Worm (Caenorhabditis elegans): Measurements from ENCODE around the gene cysl-1.

cysl-1 gene

DNA sequence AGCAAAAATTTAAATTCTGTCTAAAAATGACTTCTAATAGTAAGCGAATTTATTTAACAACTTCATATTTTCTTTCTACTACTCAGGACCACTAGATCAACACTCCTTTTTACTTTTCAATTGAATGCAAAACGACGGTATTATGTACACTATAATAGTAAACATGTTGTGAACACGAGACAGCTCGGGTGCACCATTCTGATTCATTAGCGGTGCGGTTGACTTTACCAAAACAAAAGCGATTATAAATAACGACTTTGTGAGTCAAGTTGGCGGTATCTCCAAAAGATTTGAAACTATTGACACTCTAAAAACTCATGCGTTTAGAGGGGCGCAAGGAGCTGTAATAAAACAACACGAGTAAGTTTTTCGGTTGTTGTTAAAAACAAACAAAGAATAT is 13.8 kb downstream of the cysl-1 start:
- TF ChIP-seq egl-27 (tag; optimal IDR thresholded peaks at IDR 0.05) (no peak), ama-1 (optimal IDR thresholded peaks at IDR 0.05) (no peak), fos-1 (tag; optimal IDR thresholded peaks at IDR 0.05) (no peak), skn-1 (tag; optimal IDR thresholded peaks at IDR 0.05) (no peak), elt-2 (tag; optimal IDR thresholded peaks at IDR 0.05) (no peak), sup-37 (GFP tag; optimal IDR thresholded peaks at IDR 0.05) (no peak), nhr-20 (tag; optimal IDR thresholded peaks at IDR 0.05) (no peak), tbx-2 (tag; optimal IDR thresholded peaks at IDR 0.05) (no peak)

DNA sequence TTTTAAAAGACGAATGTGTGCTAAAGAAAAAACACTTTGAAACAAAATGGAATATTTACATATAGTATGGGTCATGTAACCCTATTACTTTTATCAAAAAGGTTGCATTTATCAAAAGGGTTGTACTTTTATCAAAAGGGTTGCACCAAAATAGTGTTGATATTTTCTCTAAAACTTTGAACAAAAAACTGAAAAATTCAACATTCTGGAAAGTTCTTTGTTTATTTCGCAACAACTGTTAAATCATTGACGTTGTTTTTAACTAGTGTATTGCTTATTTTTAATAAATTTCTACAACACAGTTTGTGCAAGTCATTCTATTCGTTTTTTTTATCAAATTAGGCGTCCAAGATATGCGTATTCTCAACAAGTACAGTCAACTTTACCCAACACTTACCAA is 15.8 kb downstream of the cysl-1 start, which contains the start of the genes C17G1.5 and C17G1.14:
TSS of gene C17G1.5 (plus strand) at position 266 of the 400 bp plus-strand sequence.
TSS of gene C17G1.14 (plus strand) at position 277 of the 400 bp plus-strand sequence.
- TF ChIP-seq ceh-82 (tag; optimal IDR thresholded peaks at IDR 0.05) (no peak), lin-13 (GFP tag; optimal IDR thresholded peaks at IDR 0.05) (no peak), rnt-1 (tag; optimal IDR thresholded peaks at IDR 0.05) (no peak), aha-1 (tag; optimal IDR thresholded peaks at IDR 0.05) (no peak), sox-4 (tag; optimal IDR thresholded peaks at IDR 0.05) (no peak), snpc-4 (tag; optimal IDR thresholded peaks at IDR 0.05) (no peak), egl-13 (tag; optimal IDR thresholded peaks at IDR 0.05) (no peak), irx-1 (tag; optimal IDR thresholded peaks at IDR 0.05) (no peak), hlh-17 (GFP tag; optimal IDR thresholded peaks at IDR 0.05; ENCODE audit: borderline replicate concordance) (no peak), ceh-8 (GFP tag; optimal IDR thresholded peaks at IDR 0.05) (no peak), nhr-47 (tag; optimal IDR thresholded peaks at IDR 0.05) (no peak), fkh-8 (tag; optimal IDR thresholded peaks at IDR 0.05) (no peak), mep-1 (tag; optimal IDR thresholded peaks at IDR 0.05) (no peak), lir-3 (tag; optimal IDR thresholded peaks at IDR 0.05; ENCODE audit: poor library complexity) (no peak), elt-3 (tag; optimal IDR thresholded peaks at IDR 0.05) (no peak), swsn-7 (tag; optimal IDR thresholded peaks at IDR 0.05) (no peak)

DNA sequence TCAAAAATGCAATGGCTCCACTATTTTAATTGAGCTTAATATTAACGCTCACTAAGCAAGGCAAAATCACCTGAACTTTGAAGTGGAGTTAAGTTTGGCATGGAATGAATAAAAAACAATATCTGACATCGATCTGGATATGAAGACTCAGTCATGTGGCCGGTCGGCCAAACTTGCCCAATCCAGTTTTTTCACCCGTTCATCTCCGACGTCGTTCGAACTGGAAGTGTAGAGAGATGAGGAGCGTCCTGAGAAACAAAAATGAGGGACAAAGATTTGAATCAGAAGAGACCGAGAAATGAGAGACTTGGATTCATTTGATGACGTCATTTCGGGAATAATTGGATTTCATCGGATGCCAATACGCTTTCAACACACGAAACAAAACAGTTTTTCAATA is 16.2 kb downstream of the cysl-1 start:
- TF ChIP-seq efl-3 (GFP tag; optimal IDR thresholded peaks at IDR 0.05) (no peak), efl-1 (optimal IDR thresholded peaks at IDR 0.05) (no peak), efl-1 (GFP tag; optimal IDR thresholded peaks at IDR 0.05 in 1 of 2) (peak in 1 of 2 experiments; percentile 23), aly-2 (tag; optimal IDR thresholded peaks at IDR 0.05) (no peak), jun-1 (tag; optimal IDR thresholded peaks at IDR 0.05) (peak; percentile 9), ces-1 (GFP tag; optimal IDR thresholded peaks at IDR 0.05) (no peak), ztf-4 (tag; optimal IDR thresholded peaks at IDR 0.05) (peak; percentile 5), blmp-1 (tag; optimal IDR thresholded peaks at IDR 0.05) (peak; percentile 56), fkh-8 (tag; optimal IDR thresholded peaks at IDR 0.05) (no peak)

ce11 chrX:9934009-9934323 is 20.4 kb downstream of the cysl-1 start:
- TF ChIP-seq elt-2 (tag; optimal IDR thresholded peaks at IDR 0.05) (peak; percentile 31), swsn-7 (tag; optimal IDR thresholded peaks at IDR 0.05) (no peak), efl-1 (optimal IDR thresholded peaks at IDR 0.05) (no peak), efl-1 (GFP tag; optimal IDR thresholded peaks at IDR 0.05 in 1 of 2) (peak in 1 of 2 experiments; percentile 47)

- TF ChIP-seq unc-130 (tag; optimal IDR thresholded peaks at IDR 0.05), result peak; percentile 9
- no peak for TF ChIP-seq ceh-63 (GFP tag; optimal IDR thresholded peaks at IDR 0.05)
- no peak for TF ChIP-seq nhr-76 (tag; optimal IDR thresholded peaks at IDR 0.05)
- TF ChIP-seq skn-1 (tag; optimal IDR thresholded peaks at IDR 0.05), result no peak
- no peak for TF ChIP-seq C04F5.9 (tag; optimal IDR thresholded peaks at IDR 0.05)
- no peak for TF ChIP-seq efl-1 (optimal IDR thresholded peaks at IDR 0.05)
- TF ChIP-seq efl-1 (GFP tag; optimal IDR thresholded peaks at IDR 0.05 in 1 of 2), result peak in 1 of 2 experiments; percentile 61
- no peak for TF ChIP-seq blmp-1 (tag; optimal IDR thresholded peaks at IDR 0.05)
- TF ChIP-seq sptf-1 (tag; optimal IDR thresholded peaks at IDR 0.05), result no peak
- TF ChIP-seq lin-14 (GFP tag; optimal IDR thresholded peaks at IDR 0.05), result peak; percentile 41
- TF ChIP-seq mef-2 (tag; optimal IDR thresholded peaks at IDR 0.05), result no peak
- TF ChIP-seq swsn-7 (tag; optimal IDR thresholded peaks at IDR 0.05), result no peak
- TF ChIP-seq pqm-1 (tag; optimal IDR thresholded peaks at IDR 0.05), result no peak
- no peak for TF ChIP-seq unc-86 (tag; optimal IDR thresholded peaks at IDR 0.05)
- TF ChIP-seq aly-2 (tag; optimal IDR thresholded peaks at IDR 0.05), result no peak
- peak; percentile 28 for TF ChIP-seq rnt-1 (tag; optimal IDR thresholded peaks at IDR 0.05)
- peak; percentile 36 for TF ChIP-seq nhr-71 (tag; optimal IDR thresholded peaks at IDR 0.05)
- no peak for TF ChIP-seq ama-1 (optimal IDR thresholded peaks at IDR 0.05)
- TF ChIP-seq aha-1 (tag; optimal IDR thresholded peaks at IDR 0.05), result no peak
Measured at ce11 chrX:9933291-9934008, 20.9 kb downstream of the cysl-1 start.

Measured in whole organism, L1 larva.